Worm (Caenorhabditis elegans) whole organism, L4 larva: ENCODE results near the gene W02G9.4.
"Not testable (repeated sequence)": the region's sequence is repeated elsewhere in the genome, so short reads cannot be mapped to it uniquely, and the experiment has no call there.

Source experiments
- ces-1 ChIP-seq: fragments of 150-350 bp; sonication (generic microtip); optimal IDR thresholded peaks from 4 replicates; lab custom pipeline; 2014; ENCODE audit warnings: missing biosample characterization, missing genetic modification reagents, missing genetic modification characterization
- dve-1 ChIP-seq: sonication (generic microtip); optimal IDR thresholded peaks from 2 replicates; lab custom pipeline; 2017; ENCODE audit warnings: antibody characterized with exemption, mild to moderate bottlenecking, missing genetic modification characterization, missing compliant biosample characterization; ENCODE audit not compliant: insufficient read depth

DNA sequence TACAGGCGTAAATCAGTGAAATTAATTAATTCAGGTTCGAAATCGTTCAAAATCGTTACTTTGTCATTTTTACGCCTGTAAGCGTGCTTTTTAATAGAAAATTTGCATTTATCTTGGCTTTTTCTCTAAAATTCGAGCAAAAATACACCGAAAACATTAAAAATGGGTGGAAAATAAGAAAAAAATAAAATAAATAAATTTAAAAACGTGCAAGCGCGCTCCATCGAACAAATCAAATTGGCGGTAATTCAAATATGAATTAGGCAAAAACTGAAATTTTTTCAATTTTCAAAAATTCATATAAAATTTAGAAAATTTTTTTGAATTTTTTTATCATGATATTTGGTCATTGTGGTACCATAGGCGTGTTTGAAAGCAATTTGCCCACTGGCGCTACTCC is 25.0 kb downstream of the W02G9.4 start:
- not testable (repeated sequence) for TF ChIP-seq ces-1 (GFP tag; lab: Kevin White, UChicago); dve-1 (tag; lab: Kevin White, UChicago)
